Worm (Caenorhabditis elegans) whole organism, L2 larva: ENCODE results near the gene cyb-3.

Source experiments
- ZK546.5 ChIP-seq: sonication (generic microtip); optimal IDR thresholded peaks from 2 replicates; lab custom pipeline; 2017; ENCODE audit warnings: missing biosample characterization, missing genetic modification characterization
- ama-1 ChIP-seq: fragments of 150-350 bp; optimal IDR thresholded peaks from 2 replicates; lab custom pipeline; 2018; ENCODE audit warnings: inconsistent platforms
- ceh-82 ChIP-seq: fragments of 150-350 bp; optimal IDR thresholded peaks from 2 replicates; lab custom pipeline; 2014; ENCODE audit warnings: missing biosample characterization, missing genetic modification characterization
- fos-1 ChIP-seq: fragments of 150-350 bp; optimal IDR thresholded peaks from 2 replicates; lab custom pipeline; 2014; ENCODE audit warnings: missing biosample characterization, missing genetic modification characterization
- lin-11 ChIP-seq: fragments of 150-350 bp; sonication (generic microtip); optimal IDR thresholded peaks from 2 replicates; lab custom pipeline; 2014; ENCODE audit warnings: missing biosample characterization, missing genetic modification characterization, inconsistent platforms, mixed read lengths
- lin-13 ChIP-seq: fragments of 150-350 bp; optimal IDR thresholded peaks from 2 replicates; lab custom pipeline; 2014; ENCODE audit warnings: missing biosample characterization, missing genetic modification reagents, missing genetic modification characterization
- lsy-2 ChIP-seq, 2 experiments: fragments of 150-350 bp in 1 of 2; sonication (generic microtip) in 1 of 2; optimal IDR thresholded peaks; 2 replicates each; lab custom pipeline; 2014 to 2017; ENCODE audit warnings: missing biosample characterization in 2 of 2, missing genetic modification characterization in 2 of 2
- mdl-1 ChIP-seq, 2 experiments: fragments of 150-350 bp in 1 of 2; sonication (generic microtip) in 1 of 2; optimal IDR thresholded peaks; 2 replicates each; lab custom pipeline; 2017; ENCODE audit warnings: missing biosample characterization in 2 of 2, missing genetic modification characterization in 2 of 2
- nhr-11 ChIP-seq: fragments of 150-350 bp; optimal IDR thresholded peaks from 2 replicates; lab custom pipeline; 2014; ENCODE audit warnings: missing biosample characterization, missing genetic modification characterization
- nhr-129 ChIP-seq: fragments of 150-350 bp; optimal IDR thresholded peaks from 2 replicates; lab custom pipeline; 2014; ENCODE audit warnings: missing biosample characterization, missing genetic modification characterization
- nhr-77 ChIP-seq: fragments of 150-350 bp; optimal IDR thresholded peaks from 2 replicates; lab custom pipeline; 2014; ENCODE audit warnings: missing biosample characterization, missing genetic modification characterization
- skn-1 ChIP-seq: sonication (generic microtip); optimal IDR thresholded peaks from 2 replicates; lab custom pipeline; 2017; ENCODE audit warnings: missing biosample characterization, missing genetic modification characterization
- snpc-4 ChIP-seq: fragments of 150-350 bp; optimal IDR thresholded peaks from 2 replicates; lab custom pipeline; 2014; ENCODE audit warnings: missing biosample characterization, missing genetic modification characterization

DNA sequence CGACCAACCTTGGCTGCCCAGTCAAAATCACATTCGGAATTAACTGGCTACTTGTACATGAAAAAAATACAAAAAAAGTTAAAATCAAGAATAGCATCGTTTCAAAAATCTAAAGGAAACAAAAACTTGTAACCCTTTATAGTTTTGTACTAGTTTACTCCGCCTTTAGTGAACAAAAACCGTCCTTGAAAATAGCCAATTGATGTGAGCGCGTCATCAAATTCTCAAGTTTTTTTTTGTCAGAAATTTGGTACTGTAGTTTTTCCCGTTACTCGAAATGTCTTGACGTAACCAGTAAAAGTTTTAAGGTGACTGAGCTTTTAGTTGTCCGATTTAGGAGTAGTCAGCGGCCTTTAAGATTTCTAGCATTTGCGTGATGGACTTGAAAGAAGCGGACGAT, 48.2 kb upstream of the cyb-3 start, which contains the start of gene C29F3.3:
- TF ChIP-seq lin-11 (tag; lab: Kevin White, UChicago) (no peak), nhr-11 (tag; lab: Kevin White, UChicago) (no peak), lsy-2 (tag; optimal IDR thresholded peaks at IDR 0.05; lab: Kevin White, UChicago) (no peak), ama-1 (lab: Kevin White, UChicago) (no peak), ZK546.5 (tag; lab: Kevin White, UChicago) (no peak), skn-1 (no peak), nhr-129 (tag; lab: Kevin White, UChicago) (no peak), snpc-4 (no peak), mdl-1 (tag; optimal IDR thresholded peaks at IDR 0.05; lab: Kevin White, UChicago) (no peak), nhr-77 (tag; lab: Kevin White, UChicago) (no peak), fos-1 (no peak), ceh-82 (no peak), lin-13 (no peak)
